Worm (Caenorhabditis elegans) whole organism, L1 larva: ENCODE data around the gene lec-5.

Source experiments
- C34B4.2 ChIP-seq: sonication (generic microtip); optimal IDR thresholded peaks from 2 replicates; lab custom pipeline; 2017; ENCODE audit warnings: mild to moderate bottlenecking, missing genetic modification characterization, missing compliant biosample characterization
- Y116A8C.19 ChIP-seq: sonication (generic microtip); optimal IDR thresholded peaks from 2 replicates; lab custom pipeline; 2016; ENCODE audit warnings: missing compliant biosample characterization, missing genetic modification characterization, borderline replicate concordance
- alr-1 ChIP-seq: fragments of 200-800 bp; sonication (Bioruptor generic); optimal IDR thresholded peaks from 2 replicates; lab custom pipeline; 2018; ENCODE audit warnings: borderline replicate concordance, mild to moderate bottlenecking, missing genetic modification characterization, missing compliant biosample characterization
- blmp-1 ChIP-seq: fragments of 150-350 bp; optimal IDR thresholded peaks from 2 replicates; lab custom pipeline; 2014; ENCODE audit warnings: missing biosample characterization, missing genetic modification characterization
- ceh-8 ChIP-seq: fragments of 200-800 bp; sonication (Bioruptor generic); optimal IDR thresholded peaks from 2 replicates; lab custom pipeline; 2018; ENCODE audit warnings: mild to moderate bottlenecking, missing genetic modification characterization, moderate library complexity, missing compliant biosample characterization
- ces-1 ChIP-seq: fragments of 150-350 bp; optimal IDR thresholded peaks from 2 replicates; lab custom pipeline; 2014; ENCODE audit warnings: missing biosample characterization, missing genetic modification reagents, missing genetic modification characterization
- efl-1 ChIP-seq, 4 experiments: fragments of 150-350 bp; optimal IDR thresholded peaks in 3 of 4; peaks in 1 of 4; 1 replicate in 1 of 4; 2 replicates in 3 of 4; lab custom pipeline; 2014; ENCODE audit warnings: missing biosample characterization in 2 of 4, missing genetic modification characterization in 2 of 4, missing genetic modification reagents in 2 of 4
- elt-2 ChIP-seq: sonication (generic microtip); optimal IDR thresholded peaks from 2 replicates; lab custom pipeline; 2016; ENCODE audit warnings: missing genetic modification characterization, mild to moderate bottlenecking, inconsistent platforms, missing compliant biosample characterization, missing genetic modification reagents
- elt-3 ChIP-seq, 6 experiments: fragments of 150-350 bp in 1 of 6; sonication (generic microtip); optimal IDR thresholded peaks; 2 replicates each; lab custom pipeline; 2017 to 2018; ENCODE audit warnings: missing biosample characterization in 6 of 6, missing genetic modification characterization in 6 of 6, inconsistent platforms in 1 of 6
- ets-5 ChIP-seq: fragments of 200-800 bp; sonication (Bioruptor generic); IDR thresholded peaks from 2 replicates; pipeline ENCODE4 v1.3.6; 2022; ENCODE audit warnings: missing genetic modification characterization, missing compliant biosample characterization
- fkh-8 ChIP-seq: sonication (generic microtip); optimal IDR thresholded peaks from 2 replicates; lab custom pipeline; 2016; ENCODE audit warnings: mild to moderate bottlenecking, missing genetic modification characterization, missing compliant biosample characterization
- fos-1 ChIP-seq: fragments of 150-350 bp; optimal IDR thresholded peaks from 2 replicates; lab custom pipeline; 2014; ENCODE audit warnings: missing biosample characterization, missing genetic modification characterization
- grh-1 ChIP-seq: fragments of 200-800 bp; sonication (Bioruptor generic); IDR thresholded peaks from 2 replicates; pipeline ENCODE4 v1.3.6; 2022; ENCODE audit warnings: missing genetic modification reagents, missing genetic modification characterization, missing compliant biosample characterization
- hlh-17 ChIP-seq: fragments of 200-800 bp; sonication (Bioruptor generic); optimal IDR thresholded peaks from 2 replicates; lab custom pipeline; 2018; ENCODE audit warnings: missing genetic modification characterization, mild to moderate bottlenecking, missing compliant biosample characterization, moderate library complexity, borderline replicate concordance
- hlh-4 ChIP-seq: sonication (generic microtip); optimal IDR thresholded peaks from 2 replicates; lab custom pipeline; 2016; ENCODE audit warnings: mild to moderate bottlenecking, missing genetic modification characterization, missing compliant biosample characterization
- hpl-2 ChIP-seq: fragments of 150-350 bp; optimal IDR thresholded peaks from 2 replicates; lab custom pipeline; 2014; ENCODE audit warnings: missing biosample characterization, missing genetic modification reagents, missing genetic modification characterization
- isw-1 ChIP-seq: fragments of 200-800 bp; sonication (Bioruptor generic); IDR thresholded peaks from 2 replicates; pipeline ENCODE4 v1.3.6; 2022; ENCODE audit warnings: missing genetic modification characterization, missing compliant biosample characterization
- lin-13 ChIP-seq: fragments of 150-350 bp; optimal IDR thresholded peaks from 2 replicates; lab custom pipeline; 2014; ENCODE audit warnings: missing biosample characterization, missing genetic modification reagents, missing genetic modification characterization
- lin-14 ChIP-seq: fragments of 200-800 bp; sonication (Bioruptor generic); optimal IDR thresholded peaks from 2 replicates; lab custom pipeline; 2018; ENCODE audit warnings: mild to moderate bottlenecking, missing genetic modification characterization, moderate library complexity, missing compliant biosample characterization
- lin-39 ChIP-seq: fragments of 150-350 bp; optimal IDR thresholded peaks from 2 replicates; lab custom pipeline; 2014; ENCODE audit warnings: missing biosample characterization, missing genetic modification reagents, missing genetic modification characterization
- lir-3 ChIP-seq: sonication (generic microtip); optimal IDR thresholded peaks from 2 replicates; lab custom pipeline; 2016; ENCODE audit warnings: mild to moderate bottlenecking, missing genetic modification characterization, moderate library complexity, missing compliant biosample characterization; ENCODE audit not compliant: poor library complexity
- mdl-1 ChIP-seq, 2 experiments: fragments of 150-350 bp; optimal IDR thresholded peaks; 2 replicates each; lab custom pipeline; 2014 to 2017; ENCODE audit warnings: missing biosample characterization in 2 of 2, missing genetic modification characterization in 2 of 2, inconsistent platforms in 1 of 2
- mep-1 ChIP-seq: fragments of 150-350 bp; optimal IDR thresholded peaks from 2 replicates; lab custom pipeline; 2014; ENCODE audit warnings: missing biosample characterization, missing genetic modification characterization
- nhr-20 ChIP-seq: sonication (generic microtip); optimal IDR thresholded peaks from 2 replicates; lab custom pipeline; 2016; ENCODE audit warnings: mild to moderate bottlenecking, missing genetic modification characterization, missing compliant biosample characterization
- nhr-28 ChIP-seq: fragments of 150-350 bp; optimal IDR thresholded peaks from 2 replicates; lab custom pipeline; 2014; ENCODE audit warnings: missing biosample characterization, missing genetic modification characterization
- nhr-71 ChIP-seq: sonication (generic microtip); optimal IDR thresholded peaks from 2 replicates; lab custom pipeline; 2016; ENCODE audit warnings: mild to moderate bottlenecking, missing genetic modification characterization, moderate library complexity, missing compliant biosample characterization
- nhr-76 ChIP-seq: sonication (generic microtip); optimal IDR thresholded peaks from 2 replicates; lab custom pipeline; 2017; ENCODE audit warnings: missing biosample characterization, missing genetic modification characterization
- nhr-85 ChIP-seq: sonication (generic microtip); peaks from one replicate; lab custom pipeline; 2016; ENCODE audit warnings: missing genetic modification characterization, inconsistent platforms, missing compliant biosample characterization
- pqm-1 ChIP-seq: sonication (generic microtip); optimal IDR thresholded peaks from 3 replicates; lab custom pipeline; 2017; ENCODE audit warnings: missing biosample characterization, missing genetic modification characterization
- rnt-1 ChIP-seq: sonication (generic microtip); optimal IDR thresholded peaks from 2 replicates; lab custom pipeline; 2016; ENCODE audit warnings: mild to moderate bottlenecking, missing genetic modification characterization, moderate library complexity, missing compliant biosample characterization
- skn-1 ChIP-seq: fragments of 150-350 bp; optimal IDR thresholded peaks from 2 replicates; lab custom pipeline; 2014; ENCODE audit warnings: missing biosample characterization, missing genetic modification characterization
- snpc-4 ChIP-seq: fragments of 150-350 bp; optimal IDR thresholded peaks from 2 replicates; lab custom pipeline; 2014; ENCODE audit warnings: missing biosample characterization, missing genetic modification characterization
- sup-37 ChIP-seq: fragments of 200-800 bp; sonication (Bioruptor generic); optimal IDR thresholded peaks from 2 replicates; lab custom pipeline; 2018; ENCODE audit warnings: mild to moderate bottlenecking, missing genetic modification characterization, missing compliant biosample characterization
- swsn-7 ChIP-seq: sonication (generic microtip); optimal IDR thresholded peaks from 2 replicates; lab custom pipeline; 2016; ENCODE audit warnings: missing genetic modification characterization, missing compliant biosample characterization
- unc-30 ChIP-seq: sonication (generic microtip); optimal IDR thresholded peaks from 2 replicates; lab custom pipeline; 2017; ENCODE audit warnings: missing biosample characterization, missing genetic modification characterization
- unc-86 ChIP-seq: sonication (generic microtip); optimal IDR thresholded peaks from 2 replicates; lab custom pipeline; 2016; ENCODE audit warnings: missing genetic modification characterization, missing compliant biosample characterization
- unc-98 ChIP-seq: fragments of 200-800 bp; sonication (Bioruptor generic); IDR thresholded peaks from 2 replicates; pipeline ENCODE4 v1.3.6; 2022; ENCODE audit warnings: missing genetic modification characterization, missing compliant biosample characterization

The lec-5 gene

ce11 chrII:5860621-5861020, 19.7 kb upstream of the lec-5 start:
- TF ChIP-seq lin-14 (GFP tag; lab: Kevin White, UChicago): peak; percentile 49
- TF ChIP-seq unc-86 (tag; lab: Kevin White, UChicago): no peak

DNA sequence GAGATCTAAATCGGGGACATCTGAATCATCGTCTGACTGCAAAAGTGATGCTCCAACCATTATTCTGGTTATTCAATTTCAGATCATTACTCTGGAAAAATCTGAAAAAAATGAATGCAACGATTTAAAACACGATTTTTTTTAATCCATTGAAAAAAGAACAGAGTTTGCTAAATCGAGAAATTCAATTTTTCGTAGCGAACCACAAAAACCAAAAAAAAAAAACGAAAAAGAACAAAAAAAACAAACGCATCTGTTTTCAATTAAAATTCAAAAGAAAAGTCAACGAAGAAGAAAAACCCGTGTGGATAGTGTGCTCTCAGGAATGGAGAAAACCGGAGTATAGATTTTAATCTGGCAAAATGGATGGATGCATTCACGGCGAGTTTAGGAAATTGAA, 17.4 kb upstream of the lec-5 start, which contains the start of gene F55C12.4:
Gene F55C12.4, minus strand, starts transcription at position 101 of the 400 bp plus-strand sequence.
- TF ChIP-seq isw-1 (no peak), ces-1 (GFP tag; lab: Kevin White, UChicago) (no peak), lin-13 (GFP tag; lab: Kevin White, UChicago) (no peak), pqm-1 (tag; lab: Kevin White, UChicago) (no peak), lin-14 (GFP tag; lab: Kevin White, UChicago) (peak; percentile 33), fos-1 (tag; lab: Kevin White, UChicago) (no peak)

DNA sequence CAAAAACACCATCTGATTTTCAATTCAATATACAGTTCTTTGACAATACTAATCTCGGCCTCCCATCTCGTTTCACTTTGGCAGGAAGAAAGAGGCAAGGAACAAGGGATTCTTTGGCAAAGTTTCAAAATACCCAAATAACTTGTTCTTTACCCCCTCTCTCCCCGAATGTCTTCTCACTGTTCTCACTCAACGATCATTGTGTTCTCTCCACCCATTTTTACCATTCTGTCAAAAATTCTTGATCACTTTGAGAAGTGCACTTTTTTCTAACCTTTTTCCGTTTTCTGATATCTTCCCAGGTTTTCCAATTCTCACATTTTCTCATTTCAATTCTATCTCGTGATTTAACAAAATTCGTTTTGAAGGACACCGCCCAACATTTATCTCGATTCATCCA, 13.2 kb upstream of the lec-5 start, which contains the start of gene H41C03.1:
Gene H41C03.1, plus strand, starts transcription at position 301 of the 400 bp plus-strand sequence.
- no peak for TF ChIP-seq C34B4.2 (tag; lab: Kevin White, UChicago)
- TF ChIP-seq unc-30 (tag; lab: Kevin White, UChicago): no peak
- peak; percentile 17 for TF ChIP-seq lin-14 (GFP tag; lab: Kevin White, UChicago)
- peak; percentile 17 for TF ChIP-seq blmp-1
- no peak for TF ChIP-seq lin-39 (tag; lab: Kevin White, UChicago)
- no peak for TF ChIP-seq snpc-4 (tag; lab: Kevin White, UChicago)

DNA sequence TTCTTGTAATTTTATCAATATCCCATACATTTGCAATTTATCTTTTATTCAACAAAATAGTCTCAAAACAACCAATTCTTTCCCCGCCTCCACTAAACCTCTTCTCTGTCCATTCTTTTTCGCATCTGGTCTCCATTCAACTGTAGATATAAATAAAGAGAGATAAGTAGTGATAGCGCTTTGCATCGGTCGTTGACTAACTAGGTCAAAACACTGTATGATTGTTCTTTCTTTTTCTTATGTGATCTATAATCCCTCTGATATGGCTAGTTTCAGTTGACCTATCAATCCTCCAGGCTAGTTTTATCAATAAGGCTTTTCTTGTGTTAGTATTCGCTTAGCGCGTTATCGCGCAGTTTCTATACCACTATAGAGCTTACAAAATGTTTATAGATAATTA, 12.4 kb upstream of the lec-5 start:
- peak; percentile 73 for TF ChIP-seq blmp-1
- no peak for TF ChIP-seq nhr-20 (tag; lab: Kevin White, UChicago)
- TF ChIP-seq nhr-85 (tag; lab: Kevin White, UChicago): peak; percentile 55
- peak in 2 of 6 experiments; percentile 51 to 80 for TF ChIP-seq elt-3 (tag; optimal IDR thresholded peaks at IDR 0.05; lab: Kevin White, UChicago)

ce11 chrII:5852007-5852406, 11.1 kb upstream of the lec-5 start, which contains the start of gene H41C03.2:
TSS of gene H41C03.2 (minus strand) at chrII:5852107.
- no peak for TF ChIP-seq blmp-1
- no peak for TF ChIP-seq sup-37 (GFP tag; lab: Kevin White, UChicago)
- TF ChIP-seq pqm-1 (tag; lab: Kevin White, UChicago): no peak
- no peak for TF ChIP-seq mep-1
- TF ChIP-seq lir-3 (tag; lab: Kevin White, UChicago): no peak
- peak; percentile 25 for TF ChIP-seq fkh-8 (tag; lab: Kevin White, UChicago)

DNA sequence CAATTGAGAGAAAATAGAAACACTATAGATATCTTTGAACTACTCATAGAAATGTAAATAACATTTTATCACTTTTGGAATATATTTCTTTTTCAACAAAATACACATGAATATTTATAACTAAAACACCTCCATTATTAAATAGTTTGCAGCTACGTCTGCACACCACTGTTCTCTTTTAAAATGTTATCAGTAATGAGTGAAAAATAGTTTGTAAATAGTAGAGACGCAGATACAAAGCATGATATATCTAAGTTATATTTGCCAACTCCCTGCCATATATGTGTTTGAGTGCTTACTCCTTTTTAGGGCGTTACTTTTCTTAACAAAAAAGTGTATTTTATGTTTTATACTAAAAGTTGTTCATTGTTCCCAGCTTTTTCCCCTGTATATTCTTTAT, 5.3 kb upstream of the lec-5 start:
- TF ChIP-seq nhr-76 (tag; lab: Kevin White, UChicago): no peak
- TF ChIP-seq mdl-1 (tag; optimal IDR thresholded peaks at IDR 0.05; lab: Kevin White, UChicago): no peak
- TF ChIP-seq efl-1 (optimal IDR thresholded peaks at IDR 0.05; lab: Kevin White, UChicago): no peak
- peak in 1 of 2 experiments; percentile 27 for TF ChIP-seq efl-1 (GFP tag; optimal IDR thresholded peaks at IDR 0.05 in 1 of 2; lab: Kevin White, UChicago)
- TF ChIP-seq hlh-4 (tag; lab: Kevin White, UChicago): no peak
- TF ChIP-seq hpl-2: no peak
- TF ChIP-seq elt-2 (tag; lab: Kevin White, UChicago): peak; percentile 22

DNA sequence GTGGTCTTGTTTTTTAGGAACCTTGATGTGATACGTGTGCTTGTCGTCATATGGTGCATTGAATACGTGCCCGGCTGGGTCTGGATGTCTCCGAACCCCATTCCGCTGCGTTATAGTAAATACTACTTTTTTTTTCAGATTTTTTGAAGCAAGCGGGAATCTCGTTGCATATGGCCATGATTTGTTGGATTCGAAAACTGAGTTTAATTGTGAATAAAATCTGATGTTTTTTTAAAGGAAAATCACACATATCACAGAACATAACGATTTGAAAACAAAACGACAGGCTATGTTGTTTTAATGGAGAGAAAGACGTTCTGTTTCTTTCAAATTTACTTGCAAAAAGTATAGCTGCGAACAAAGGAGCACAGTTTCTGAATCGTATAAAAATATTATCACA, 4.5 kb upstream of the lec-5 start, which contains the start of the genes ZK1248.17 and H41C03.3:
Gene ZK1248.17, minus strand, starts transcription at position 101 of the 400 bp plus-strand sequence.
Gene H41C03.3, plus strand, starts transcription at position 337 of the 400 bp plus-strand sequence.
- TF ChIP-seq rnt-1 (tag; lab: Kevin White, UChicago): no peak
- TF ChIP-seq sup-37 (GFP tag; lab: Kevin White, UChicago): no peak
- TF ChIP-seq, all 84 proteins: peak for 0

- TF ChIP-seq ces-1 (GFP tag; lab: Kevin White, UChicago): peak; percentile 98
- TF ChIP-seq snpc-4 (tag; lab: Kevin White, UChicago): peak; percentile 100
- peak; percentile 94 for TF ChIP-seq unc-98 (GFP tag; lab: Robert Waterston, UW)
- TF ChIP-seq skn-1 (tag; lab: Kevin White, UChicago): peak; percentile 91
- TF ChIP-seq nhr-71 (tag; lab: Kevin White, UChicago): peak; percentile 100
- peak; percentile 48 for TF ChIP-seq Y116A8C.19 (tag; lab: Kevin White, UChicago)
- TF ChIP-seq ceh-8 (GFP tag; lab: Kevin White, UChicago): peak; percentile 99
- TF ChIP-seq hlh-17 (GFP tag; lab: Kevin White, UChicago): peak; percentile 49
- TF ChIP-seq grh-1 (GFP tag; lab: Robert Waterston, UW): peak; percentile 99
- peak; percentile 84; the same call in 1 of the 2 replicates for TF ChIP-seq ets-5 (GFP tag; lab: Robert Waterston, UW)
- TF ChIP-seq swsn-7 (tag; lab: Kevin White, UChicago): peak; percentile 100
- TF ChIP-seq alr-1: no peak
- TF ChIP-seq nhr-28 (tag; lab: Kevin White, UChicago): peak; percentile 77
Measured at ce11 chrII:5844694-5845129, 3.8 kb upstream of the lec-5 start.
